Fruit fly (Drosophila melanogaster) whole organism, embryonic: Measurements from ENCODE around the gene Ns1.

Experiments used
- Antp ChIP-seq: fragments of 200-800 bp; sonication (Bioruptor generic); optimal IDR thresholded peaks from 3 replicates; lab custom pipeline; 2016; ENCODE audit warnings: missing biosample characterization, missing genetic modification characterization
- Atf6 ChIP-seq: fragments of 200-800 bp; sonication (Bioruptor generic); IDR thresholded peaks from 2 replicates; pipeline ENCODE4 v1.3.6; 2022; ENCODE audit warnings: missing biosample characterization, missing genetic modification characterization
- BtbVII ChIP-seq: fragments of 200-800 bp; sonication (Bioruptor generic); optimal IDR thresholded peaks from 3 replicates; lab custom pipeline; 2017; ENCODE audit warnings: missing biosample characterization, mild to moderate bottlenecking, missing genetic modification characterization
- Bteb2 ChIP-seq: fragments of 200-800 bp; sonication (Bioruptor generic); optimal IDR thresholded peaks from 2 replicates; lab custom pipeline; 2016; ENCODE audit warnings: missing biosample characterization, missing genetic modification characterization
- CG11696 ChIP-seq: fragments of 200-800 bp; sonication (Bioruptor generic); IDR thresholded peaks from 2 replicates; pipeline ENCODE4 v1.3.6; 2022; ENCODE audit warnings: missing biosample characterization, missing genetic modification characterization
- CG15011 ChIP-seq: fragments of 200-800 bp; sonication (Bioruptor generic); optimal IDR thresholded peaks from 3 replicates; lab custom pipeline; 2018; ENCODE audit warnings: missing biosample characterization, mild to moderate bottlenecking, missing genetic modification characterization
- CG16813 ChIP-seq: fragments of 200-800 bp; sonication (Bioruptor generic); IDR thresholded peaks from 3 replicates; pipeline ENCODE4 v1.3.6; 2022; ENCODE audit warnings: missing biosample characterization, missing genetic modification characterization; ENCODE audit not compliant: partially characterized antibody
- CG17359 ChIP-seq: fragments of 200-800 bp; sonication (Bioruptor generic); optimal IDR thresholded peaks from 3 replicates; lab custom pipeline; 2018; ENCODE audit warnings: missing biosample characterization, mild to moderate bottlenecking, missing genetic modification characterization, moderate library complexity
- CG17385 ChIP-seq: fragments of 200-800 bp; sonication (Bioruptor generic); optimal IDR thresholded peaks from 3 replicates; lab custom pipeline; 2018; ENCODE audit warnings: missing biosample characterization, mild to moderate bottlenecking, missing genetic modification characterization
- CG4730 ChIP-seq: fragments of 200-800 bp; sonication (Bioruptor generic); IDR thresholded peaks from 2 replicates; pipeline ENCODE4 v1.3.6; 2022; ENCODE audit warnings: missing biosample characterization, missing genetic modification characterization
- CG6175 ChIP-seq: fragments of 200-800 bp; sonication (Bioruptor generic); IDR thresholded peaks from 3 replicates; pipeline ENCODE4 v1.3.6; 2022; ENCODE audit warnings: missing biosample characterization, missing genetic modification characterization
- CG6791 ChIP-seq: fragments of 200-800 bp; sonication (Bioruptor generic); IDR thresholded peaks from 3 replicates; pipeline ENCODE4 v1.3.6; 2022; ENCODE audit warnings: missing biosample characterization, missing genetic modification characterization; ENCODE audit not compliant: partially characterized antibody
- CG7928 ChIP-seq: fragments of 200-800 bp; sonication (Bioruptor generic); optimal IDR thresholded peaks from 2 replicates; lab custom pipeline; 2017; ENCODE audit warnings: missing biosample characterization, mild to moderate bottlenecking, missing genetic modification characterization
- CG9932 ChIP-seq: fragments of 200-800 bp; sonication (Bioruptor generic); IDR thresholded peaks from 2 replicates; pipeline ENCODE4 v1.3.6; 2022; ENCODE audit warnings: missing biosample characterization, missing genetic modification characterization
- CoRest ChIP-seq: fragments of 200-800 bp; sonication (Bioruptor generic); optimal IDR thresholded peaks from 3 replicates; lab custom pipeline; 2018; ENCODE audit warnings: missing biosample characterization, mild to moderate bottlenecking, missing genetic modification characterization, moderate library complexity
- Deaf1 ChIP-seq: fragments of 200-800 bp; optimal IDR thresholded peaks from 3 replicates; lab custom pipeline; 2019; ENCODE audit warnings: missing biosample characterization, mild to moderate bottlenecking, missing genetic modification characterization, moderate library complexity
- Dip2 ChIP-seq: fragments of 200-800 bp; sonication (Bioruptor generic); IDR thresholded peaks from 2 replicates; pipeline ENCODE4 v1.3.6; 2022; ENCODE audit warnings: missing biosample characterization, missing genetic modification characterization
- Doc2 ChIP-seq: fragments of 200-800 bp; sonication (Bioruptor generic); IDR thresholded peaks from 2 replicates; pipeline ENCODE4 v1.3.6; 2022; ENCODE audit warnings: missing biosample characterization, missing genetic modification characterization
- Dref ChIP-seq: fragments of 200-800 bp; sonication (Bioruptor generic); IDR thresholded peaks from 2 replicates; pipeline ENCODE4 v1.3.6; 2022; ENCODE audit warnings: missing biosample characterization, missing genetic modification characterization
- E2f1 ChIP-seq: fragments of 200-800 bp; sonication (Bioruptor generic); IDR thresholded peaks from 2 replicates; pipeline ENCODE4 v1.3.6; 2022; ENCODE audit warnings: missing biosample characterization, missing genetic modification characterization
- Ets65A ChIP-seq: fragments of 200-800 bp; sonication (Bioruptor generic); peaks from one replicate; lab custom pipeline; 2016; ENCODE audit warnings: missing biosample characterization, missing genetic modification characterization
- MBD-R2 ChIP-seq: fragments of 200-800 bp; sonication (Bioruptor generic); IDR thresholded peaks from 2 replicates; pipeline ENCODE4 v1.3.6; 2022; ENCODE audit warnings: missing biosample characterization, missing genetic modification characterization
- Max ChIP-seq: fragments of 200-800 bp; sonication (Bioruptor generic); optimal IDR thresholded peaks from 2 replicates; lab custom pipeline; 2016; ENCODE audit warnings: missing biosample characterization, mild to moderate bottlenecking, missing genetic modification characterization
- NC2β ChIP-seq: fragments of 200-800 bp; sonication (Bioruptor generic); optimal IDR thresholded peaks from 2 replicates; lab custom pipeline; 2016; ENCODE audit warnings: missing biosample characterization, missing genetic modification characterization
- YL-1 ChIP-seq: fragments of 200-800 bp; sonication (Bioruptor generic); optimal IDR thresholded peaks from 3 replicates; lab custom pipeline; 2017; ENCODE audit warnings: missing biosample characterization, mild to moderate bottlenecking, missing genetic modification characterization
- aop ChIP-seq: fragments of 200-800 bp; sonication (Bioruptor generic); IDR thresholded peaks from 2 replicates; pipeline ENCODE4 v1.3.6; 2022; ENCODE audit warnings: missing biosample characterization, missing genetic modification characterization
- bbx ChIP-seq: fragments of 200-800 bp; sonication (Bioruptor generic); IDR thresholded peaks from 2 replicates; pipeline ENCODE4 v1.3.6; 2022; ENCODE audit warnings: missing biosample characterization, missing genetic modification characterization; ENCODE audit not compliant: partially characterized antibody
- bigmax ChIP-seq: fragments of 200-800 bp; sonication (Bioruptor generic); optimal IDR thresholded peaks from 2 replicates; lab custom pipeline; 2018; ENCODE audit warnings: missing biosample characterization, mild to moderate bottlenecking, missing genetic modification characterization
- br ChIP-seq: fragments of >200 bp; optimal IDR thresholded peaks from 2 replicates; lab custom pipeline; 2017
- chinmo ChIP-seq: fragments of 200-800 bp; sonication (Bioruptor generic); IDR thresholded peaks from 4 replicates; pipeline ENCODE4 v1.3.6; 2022; ENCODE audit warnings: missing biosample characterization, missing genetic modification characterization; ENCODE audit not compliant: partially characterized antibody
- chn ChIP-seq: fragments of 200-800 bp; sonication (Bioruptor generic); optimal IDR thresholded peaks from 2 replicates; lab custom pipeline; 2016; ENCODE audit warnings: missing biosample characterization, missing genetic modification characterization
- dysf ChIP-seq: fragments of 200-800 bp; sonication (Bioruptor generic); IDR thresholded peaks from 3 replicates; pipeline ENCODE4 v1.3.6; 2022; ENCODE audit warnings: missing biosample characterization, missing genetic modification characterization
- en ChIP-seq: fragments of 200-800 bp; sonication (Bioruptor generic); optimal IDR thresholded peaks from 2 replicates; lab custom pipeline; 2016; ENCODE audit warnings: missing biosample characterization, missing genetic modification characterization
- gt ChIP-seq: fragments of 200-800 bp; sonication (Bioruptor generic); IDR thresholded peaks from 2 replicates; pipeline ENCODE4 v1.3.6; 2022; ENCODE audit warnings: missing biosample characterization, missing genetic modification characterization
- knrl ChIP-seq: fragments of 200-800 bp; sonication (Bioruptor generic); IDR thresholded peaks from 3 replicates; pipeline ENCODE4 v1.3.6; 2022; ENCODE audit warnings: missing biosample characterization, missing genetic modification characterization; ENCODE audit not compliant: partially characterized antibody
- lola ChIP-seq, 3 experiments: fragments of >200 bp in 2 of 3; fragments of 200-800 bp in 1 of 3; sonication (Bioruptor generic) in 1 of 3; optimal IDR thresholded peaks; 2 replicates each; lab custom pipeline; 2017 to 2019; ENCODE audit warnings: missing biosample characterization in 3 of 3, missing genetic modification characterization in 3 of 3, mild to moderate bottlenecking in 1 of 3, moderate library complexity in 1 of 3
- maf-S ChIP-seq: fragments of 200-800 bp; sonication (Bioruptor generic); optimal IDR thresholded peaks from 2 replicates; lab custom pipeline; 2016; ENCODE audit warnings: missing biosample characterization, missing genetic modification characterization
- nmo ChIP-seq: fragments of 200-800 bp; sonication (Bioruptor generic); optimal IDR thresholded peaks from 2 replicates; lab custom pipeline; 2018; ENCODE audit warnings: missing biosample characterization, mild to moderate bottlenecking, missing genetic modification characterization, moderate library complexity
- otp ChIP-seq: fragments of 200-800 bp; sonication (Bioruptor generic); IDR thresholded peaks from 3 replicates; pipeline ENCODE4, ENCODE4 v1.3.6; 2022; ENCODE audit warnings: missing biosample characterization, missing genetic modification characterization
- salm ChIP-seq: fragments of 200-800 bp; sonication (Bioruptor generic); optimal IDR thresholded peaks from 2 replicates; lab custom pipeline; 2018; ENCODE audit warnings: missing biosample characterization, mild to moderate bottlenecking, missing genetic modification characterization
- sim ChIP-seq: fragments of 200-800 bp; sonication (Bioruptor generic); IDR thresholded peaks from 2 replicates; pipeline ENCODE4 v1.3.6; 2022; ENCODE audit warnings: missing biosample characterization, missing genetic modification characterization
- sna ChIP-seq: fragments of 200-800 bp; sonication (Bioruptor generic); IDR thresholded peaks from 2 replicates; pipeline ENCODE4 v1.3.6; 2022; ENCODE audit warnings: missing biosample characterization, missing genetic modification characterization; ENCODE audit not compliant: partially characterized antibody
- so ChIP-seq: fragments of 200-800 bp; sonication (Bioruptor generic); IDR thresholded peaks from 3 replicates; pipeline ENCODE4 v1.3.6; 2022; ENCODE audit warnings: missing biosample characterization, missing genetic modification characterization
- tap ChIP-seq: fragments of 200-800 bp; optimal IDR thresholded peaks from 3 replicates; lab custom pipeline; 2019; ENCODE audit warnings: missing biosample characterization, mild to moderate bottlenecking, missing genetic modification characterization, moderate library complexity
- tll ChIP-seq, 2 experiments: fragments of 200-800 bp in 1 of 2; fragments of >200 bp in 1 of 2; sonication (Bioruptor generic) in 1 of 2; optimal IDR thresholded peaks; 2 replicates each; lab custom pipeline; 2017 to 2019; ENCODE audit warnings: missing biosample characterization in 2 of 2, missing genetic modification characterization in 2 of 2, mild to moderate bottlenecking in 1 of 2, moderate library complexity in 1 of 2
- trem ChIP-seq: fragments of 200-800 bp; optimal IDR thresholded peaks from 3 replicates; lab custom pipeline; 2019; ENCODE audit warnings: missing biosample characterization, mild to moderate bottlenecking, missing genetic modification characterization, moderate library complexity
- ttk ChIP-seq: fragments of 200-800 bp; sonication (Bioruptor generic); IDR thresholded peaks from 2 replicates; pipeline ENCODE4 v2.1.2; 2022; ENCODE audit warnings: missing biosample characterization, missing genetic modification characterization
- vnd ChIP-seq: fragments of 200-800 bp; sonication (Bioruptor generic); IDR thresholded peaks from 3 replicates; pipeline ENCODE4 v1.3.6; 2022; ENCODE audit warnings: missing biosample characterization, missing genetic modification characterization; ENCODE audit not compliant: partially characterized antibody
- vvl ChIP-seq: fragments of 200-800 bp; sonication (Bioruptor generic); IDR thresholded peaks from 2 replicates; pipeline ENCODE4 v1.3.6; 2022; ENCODE audit warnings: missing biosample characterization, missing genetic modification characterization

Ns1 gene

DNA sequence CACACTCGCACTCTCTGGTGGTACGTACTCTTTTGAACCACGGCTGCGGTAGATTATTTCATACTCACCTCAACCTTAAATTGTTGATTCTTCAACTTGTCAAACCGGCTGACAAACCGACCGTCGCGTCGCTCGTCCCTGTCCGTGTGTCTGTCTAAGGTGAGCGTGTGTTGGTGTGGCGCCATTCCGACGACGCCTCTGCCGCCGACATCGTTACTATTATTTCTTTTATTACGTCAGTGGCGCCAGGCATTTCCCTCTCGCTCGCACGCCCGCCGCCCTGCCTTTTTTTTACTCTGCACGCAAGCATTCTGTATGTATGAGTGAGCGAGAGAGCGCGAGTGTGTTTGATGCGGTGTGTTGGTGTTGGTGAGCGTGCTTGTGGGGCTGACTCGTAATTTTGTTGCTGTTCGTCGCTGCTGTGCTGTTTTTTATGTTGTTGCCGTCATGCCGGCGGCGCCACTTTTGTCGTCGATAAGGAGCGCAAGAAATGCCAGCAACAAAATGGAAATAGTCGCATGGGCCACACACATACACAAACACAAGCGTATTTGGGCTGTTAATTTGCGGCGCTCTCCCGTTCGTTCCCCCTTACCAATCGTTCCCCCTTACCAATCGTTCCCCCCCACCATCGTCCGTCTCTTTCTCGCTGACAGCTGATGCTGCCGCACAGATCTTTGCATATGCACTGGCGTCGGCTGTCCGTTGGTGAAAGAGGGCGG lies 16.1 kb downstream of the Ns1 start (continued):
- TF ChIP-seq E2f1 (GFP tag; lab: Robert Waterston, UW) (peak; percentile 15; the same call in 1 of the 2 replicates), CG6791 (GFP tag; lab: Robert Waterston, UW) (no peak; the same call in 2 of the 3 replicates), Dref (GFP tag; lab: Robert Waterston, UW) (no peak), Doc2 (GFP tag; lab: Robert Waterston, UW) (no peak), sna (peak; percentile 57), BtbVII (GFP tag; lab: Kevin White, UChicago) (peak; percentile 82), ttk (GFP tag; lab: Robert Waterston, UW) (0 out of 2 replicates have a peak, but pooled peaks have one; percentile 15), Dip2 (GFP tag; lab: Robert Waterston, UW) (no peak), so (GFP tag; lab: Robert Waterston, UW) (0 out of 3 replicates have a peak, but pooled peaks have one; percentile 68), Max (GFP tag; lab: Kevin White, UChicago) (no peak), NC2β (peak; percentile 15), CG11696 (GFP tag; lab: Robert Waterston, UW) (no peak), tll (GFP tag; optimal IDR thresholded peaks at IDR 0.05; lab: Kevin White, UChicago) (peak in 1 of 2 experiments; percentile 76), Deaf1 (tag; lab: Kevin White, UChicago) (peak; percentile 82), en (GFP tag; lab: Kevin White, UChicago) (no peak), otp (peak; percentile 74), CG6175 (GFP tag; lab: Robert Waterston, UW) (peak; percentile 97), knrl (GFP tag; lab: Robert Waterston, UW) (no peak), maf-S (no peak), br (lab: Kevin White, UChicago) (no peak), bbx (GFP tag; lab: Robert Waterston, UW) (0 out of 2 replicates have a peak, but pooled peaks have one; percentile 27), CG15011 (GFP tag; lab: Kevin White, UChicago) (no peak), Bteb2 (GFP tag; lab: Kevin White, UChicago) (no peak), vnd (GFP tag; lab: Robert Waterston, UW) (no peak), YL-1 (GFP tag; lab: Kevin White, UChicago) (no peak), trem (tag; lab: Kevin White, UChicago) (no peak), CG7928 (GFP tag; lab: Kevin White, UChicago) (no peak), sim (GFP tag; lab: Robert Waterston, UW) (no peak), vvl (GFP tag; lab: Robert Waterston, UW) (peak; percentile 42), dysf (GFP tag; lab: Robert Waterston, UW) (no peak; the same call in 2 of the 3 replicates), salm (peak; percentile 13), CG17385 (GFP tag; lab: Kevin White, UChicago) (peak; percentile 30), CG16813 (GFP tag; lab: Robert Waterston, UW) (no peak), chn (GFP tag; lab: Kevin White, UChicago) (peak; percentile 58), CG9932 (GFP tag; lab: Robert Waterston, UW) (peak; percentile 45; the same call in 1 of the 2 replicates), tap (tag; lab: Kevin White, UChicago) (no peak), Ets65A (GFP tag; lab: Kevin White, UChicago) (peak; percentile 31), gt (GFP tag; lab: Robert Waterston, UW) (peak; percentile 36; the same call in 1 of the 2 replicates), Antp (GFP tag; lab: Kevin White, UChicago) (no peak), chinmo (GFP tag; lab: Robert Waterston, UW) (peak; percentile 95), Atf6 (peak; percentile 50), MBD-R2 (GFP tag; lab: Robert Waterston, UW) (peak; percentile 22; the same call in 1 of the 2 replicates), CoRest (tag; lab: Kevin White, UChicago) (no peak), lola (GFP tag; optimal IDR thresholded peaks at IDR 0.05; lab: Kevin White, UChicago) (peak in 1 of 3 experiments; percentile 69), CG4730 (GFP tag; lab: Robert Waterston, UW) (no peak), nmo (GFP tag; lab: Kevin White, UChicago) (peak; percentile 51), bigmax (no peak), aop (no peak), CG17359 (tag; lab: Kevin White, UChicago) (no peak)
